Fruit fly (Drosophila melanogaster): ENCODE data around the gene chinmo.

Gene chinmo

DNA sequence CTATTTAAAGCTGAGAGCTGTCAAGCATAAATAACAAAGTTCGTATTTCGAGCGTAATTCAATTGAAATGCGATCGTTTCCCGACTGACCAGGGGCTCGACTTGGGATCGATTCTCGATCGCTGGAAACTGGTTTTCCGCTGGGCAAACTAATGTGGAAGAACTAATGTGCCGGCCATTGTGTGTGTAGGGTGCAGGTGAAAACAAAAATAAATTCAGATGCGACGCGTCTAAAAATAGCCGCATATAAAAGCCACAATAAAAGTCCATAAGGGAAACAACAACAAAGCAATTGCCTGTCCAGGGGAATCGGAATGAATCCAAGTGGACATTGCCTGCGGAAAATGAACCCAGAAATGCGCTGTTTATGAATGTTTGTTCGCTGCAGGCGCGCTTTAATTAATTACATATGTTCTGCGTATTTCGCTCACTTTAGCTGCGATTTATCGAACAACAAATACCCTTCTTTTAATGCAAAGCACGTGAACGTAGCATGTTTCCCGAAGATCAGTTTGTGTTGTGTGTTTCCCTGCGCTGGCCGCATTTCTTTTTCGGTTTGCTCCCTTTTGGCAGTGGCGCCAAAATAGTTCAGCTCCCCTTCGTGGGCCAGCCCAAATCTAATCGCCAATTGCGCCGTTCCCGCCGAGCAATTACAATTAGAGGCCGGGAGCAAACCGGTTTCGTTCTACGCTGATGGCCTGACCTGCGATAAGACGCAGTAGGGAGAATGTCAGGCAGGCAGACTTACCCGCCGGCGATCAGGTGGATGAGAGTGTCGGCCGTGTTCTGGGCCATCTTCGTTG, 72.3 kb downstream of the chinmo start (continued):
- TF ChIP-seq Doc3 (GFP tag; IDR thresholded peaks at IDR 0.05; ENCODE audit: partially characterized antibody) (no peak), gsb-n (tag; optimal IDR thresholded peaks at IDR 0.05) (peak; percentile 2), CG31365 (tag; optimal IDR thresholded peaks at IDR 0.05) (no peak), Blimp-1 (GFP tag; optimal IDR thresholded peaks at IDR 0.05) (peak; percentile 55), B-H1 (GFP tag; IDR thresholded peaks at IDR 0.05) (no peak), CG8924 (tag; optimal IDR thresholded peaks at IDR 0.05) (peak; percentile 19), Poxn (GFP tag; IDR thresholded peaks at IDR 0.05) (no peak), bbx (GFP tag; IDR thresholded peaks at IDR 0.05; ENCODE audit: partially characterized antibody) (no peak), kay (GFP tag; optimal IDR thresholded peaks at IDR 0.05) (no peak), Asciz (GFP tag; optimal IDR thresholded peaks at IDR 0.05) (peak; percentile 14), fru (optimal IDR thresholded peaks at IDR 0.05) (no peak), CrebB (tag; optimal IDR thresholded peaks at IDR 0.05) (no peak), Optix (GFP tag; IDR thresholded peaks at IDR 0.05) (no peak), CG11093 (GFP tag; IDR thresholded peaks at IDR 0.05) (no peak), CG6272 (GFP tag; IDR thresholded peaks at IDR 0.05) (no peak), CG13123 (GFP tag; optimal IDR thresholded peaks at IDR 0.05) (no peak), H2.0 (GFP tag; IDR thresholded peaks at IDR 0.05) (no peak), CG4360 (GFP tag; IDR thresholded peaks at IDR 0.05) (peak; percentile 66), crol (GFP tag; IDR thresholded peaks at IDR 0.05) (no peak), crp (GFP tag; optimal IDR thresholded peaks at IDR 0.05) (no peak), B-H2 (GFP tag; optimal IDR thresholded peaks at IDR 0.05) (no peak), ttk (GFP tag; IDR thresholded peaks at IDR 0.05) (no peak), CG10979 (tag; optimal IDR thresholded peaks at IDR 0.05) (peak; percentile 22), ato (GFP tag; IDR thresholded peaks at IDR 0.05; ENCODE audit: partially characterized antibody) (no peak), pita (GFP tag; optimal IDR thresholded peaks at IDR 0.05) (no peak), sob (GFP tag; IDR thresholded peaks at IDR 0.05) (no peak), CG11560 (tag; IDR thresholded peaks at IDR 0.05) (no peak), CG12071 (GFP tag; optimal IDR thresholded peaks at IDR 0.05) (no peak), Jarid2 (GFP tag; optimal IDR thresholded peaks at IDR 0.05) (no peak), z (GFP tag; IDR thresholded peaks at IDR 0.05) (0 out of 3 replicates have a peak, but pooled peaks have one; percentile 4), sr (GFP tag; IDR thresholded peaks at IDR 0.05) (no peak), CG18764 (GFP tag; optimal IDR thresholded peaks at IDR 0.05) (no peak), CG15514 (GFP tag; optimal IDR thresholded peaks at IDR 0.05) (no peak), Hey (tag; optimal IDR thresholded peaks at IDR 0.05) (no peak), Camta (GFP tag; optimal IDR thresholded peaks at IDR 0.05) (no peak), repo (GFP tag; optimal IDR thresholded peaks at IDR 0.05) (no peak), CG14710 (tag; optimal IDR thresholded peaks at IDR 0.05) (peak; percentile 29), CG10431 (GFP tag; optimal IDR thresholded peaks at IDR 0.05) (no peak), CoRest (tag; optimal IDR thresholded peaks at IDR 0.05) (peak; percentile 23), CG11398 (GFP tag; optimal IDR thresholded peaks at IDR 0.05) (no peak), CG8944 (GFP tag; optimal IDR thresholded peaks at IDR 0.05) (peak; percentile 35), sug (tag; optimal IDR thresholded peaks at IDR 0.05) (peak; percentile 78), CG11456 (GFP tag; IDR thresholded peaks at IDR 0.05) (no peak), E2f1 (GFP tag; IDR thresholded peaks at IDR 0.05) (no peak), CG33557 (GFP tag; optimal IDR thresholded peaks at IDR 0.05) (no peak), CG10366 (GFP tag; IDR thresholded peaks at IDR 0.05) (no peak), crc (GFP tag; optimal IDR thresholded peaks at IDR 0.05) (no peak), Side (GFP tag; optimal IDR thresholded peaks at IDR 0.05) (no peak), ftz-f1 (GFP tag; optimal IDR thresholded peaks at IDR 0.05) (no peak), Doc2 (GFP tag; IDR thresholded peaks at IDR 0.05) (no peak)
